Fruit fly (Drosophila melanogaster) Kc167 (cell line): ENCODE results near the gene Dbp73D.

ENCODE experiments used
- Sin3A ChIP-seq: fragments of >200 bp; optimal IDR thresholded peaks from 2 replicates; lab custom pipeline; 2018; ENCODE audit warnings: missing external identifiers
- ttk ChIP-seq: sonication (Bioruptor generic); optimal IDR thresholded peaks from 2 replicates; lab custom pipeline; 2017; ENCODE audit warnings: missing external identifiers

DNA sequence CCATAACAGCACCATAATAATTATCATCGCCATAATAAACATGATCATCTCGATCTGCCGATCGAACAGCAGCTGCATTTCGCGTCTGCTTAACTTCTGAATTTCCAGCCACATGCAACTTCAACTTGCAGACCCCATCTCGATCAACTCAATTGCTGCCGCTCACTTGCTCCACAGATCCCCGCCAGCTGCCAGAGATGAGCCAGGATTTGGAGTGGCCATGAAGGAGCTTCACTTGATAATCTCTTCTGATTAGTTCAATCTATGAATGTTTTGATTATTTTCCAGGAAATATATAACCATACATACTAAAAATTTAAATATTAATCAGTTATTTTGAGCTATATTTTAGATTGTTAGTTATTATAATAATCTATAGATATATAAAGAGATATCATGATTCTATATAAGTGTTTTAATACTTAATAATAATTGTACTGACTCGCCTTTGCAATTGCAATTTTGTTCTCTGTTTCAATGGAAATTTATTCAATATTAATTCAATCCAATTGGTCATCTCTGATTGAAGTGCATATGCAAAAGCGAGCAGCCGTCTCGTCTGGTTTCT is 21.0 kb upstream of the Dbp73D start:
- no peak for TF ChIP-seq Sin3A (lab: Kevin White, UChicago)
- no peak for TF ChIP-seq ttk (lab: Kevin White, UChicago)
